Worm (Caenorhabditis elegans) whole organism, mixed stage, embryonic: ENCODE data around the gene fce-2.

Source experiments
- M03D4.4 ChIP-seq: sonication (generic microtip); optimal IDR thresholded peaks from 2 replicates; lab custom pipeline; 2017; ENCODE audit warnings: mild to moderate bottlenecking, missing genetic modification characterization, missing compliant biosample characterization
- ces-1 ChIP-seq: fragments of 150-350 bp; optimal IDR thresholded peaks from 2 replicates; lab custom pipeline; 2014; ENCODE audit warnings: missing biosample characterization, missing genetic modification reagents, missing genetic modification characterization
- lin-32 ChIP-seq: fragments of 200-800 bp; sonication (Bioruptor generic); optimal IDR thresholded peaks from 2 replicates; lab custom pipeline; 2018; ENCODE audit warnings: mild to moderate bottlenecking, missing genetic modification characterization, missing compliant biosample characterization
- nhr-12 ChIP-seq: fragments of 150-350 bp; optimal IDR thresholded peaks from 2 replicates; lab custom pipeline; 2014; ENCODE audit warnings: missing biosample characterization, missing genetic modification characterization
- nhr-2 ChIP-seq: fragments of 150-350 bp; optimal IDR thresholded peaks from 2 replicates; lab custom pipeline; 2014; ENCODE audit warnings: missing biosample characterization, missing genetic modification characterization
- nhr-237 ChIP-seq: fragments of 150-350 bp; optimal IDR thresholded peaks from 2 replicates; lab custom pipeline; 2014; ENCODE audit warnings: missing biosample characterization, missing genetic modification characterization
- pha-4 ChIP-seq: fragments of 150-350 bp; optimal IDR thresholded peaks from 2 replicates; lab custom pipeline; 2018; ENCODE audit warnings: missing biosample characterization, missing genetic modification reagents, missing genetic modification characterization
- snpc-4 ChIP-seq: fragments of 150-350 bp; optimal IDR thresholded peaks from 2 replicates; lab custom pipeline; 2014; ENCODE audit warnings: missing biosample characterization, missing genetic modification characterization
- unc-120 ChIP-seq: sonication (generic microtip); optimal IDR thresholded peaks from 2 replicates; lab custom pipeline; 2017; ENCODE audit warnings: missing genetic modification characterization, missing compliant biosample characterization; ENCODE audit not compliant: poor library complexity, severe bottlenecking
- unc-39 ChIP-seq: fragments of 150-350 bp; optimal IDR thresholded peaks from 2 replicates; lab custom pipeline; 2014; ENCODE audit warnings: missing biosample characterization, missing genetic modification characterization
- unc-62 ChIP-seq: fragments of 150-350 bp; optimal IDR thresholded peaks from 2 replicates; lab custom pipeline; 2014; ENCODE audit warnings: missing biosample characterization, missing genetic modification reagents, missing genetic modification characterization
- ztf-11 ChIP-seq: fragments of 150-350 bp; optimal IDR thresholded peaks from 2 replicates; lab custom pipeline; 2014; ENCODE audit warnings: missing biosample characterization, missing genetic modification characterization

DNA sequence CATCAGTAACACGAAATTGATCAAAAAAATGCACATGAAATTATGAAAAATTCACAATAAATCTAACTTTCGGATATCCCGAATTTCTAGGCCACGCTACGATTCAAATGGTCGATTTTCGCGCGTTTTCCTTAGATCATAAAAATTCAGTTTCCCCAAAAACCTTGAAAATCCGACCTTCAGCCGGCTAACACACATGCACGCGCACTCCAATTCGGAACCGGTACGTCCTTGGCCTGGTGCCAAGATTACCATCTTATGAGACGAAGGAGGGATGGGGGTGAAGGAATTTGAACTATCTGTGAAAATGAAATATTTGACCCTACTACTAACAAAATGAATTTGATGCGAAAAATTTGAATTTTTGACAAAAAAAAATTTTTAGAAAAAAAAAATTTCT is 2.4 kb upstream of the fce-2 start:
- TF ChIP-seq ztf-11 (tag; lab: Kevin White, UChicago) (no peak), unc-39 (no peak), lin-32 (GFP tag; lab: Kevin White, UChicago) (no peak), snpc-4 (tag; lab: Kevin White, UChicago) (no peak), nhr-12 (tag; lab: Kevin White, UChicago) (no peak), ces-1 (GFP tag; lab: Kevin White, UChicago) (no peak), unc-120 (no peak), unc-62 (GFP tag; lab: Kevin White, UChicago) (no peak), nhr-2 (no peak), nhr-237 (no peak), pha-4 (tag; lab: Kevin White, UChicago) (no peak), M03D4.4 (tag; lab: Kevin White, UChicago) (no peak)
